Fruit fly (Drosophila melanogaster): ENCODE measurements around the gene CG14204.
A peak's percentile ranks its signal among the peaks of the same experiment; 100 is the strongest.

The CG14204 gene

dm6 chrX:19613473-19613872 is 30.1 kb downstream of the CG14204 start (continued):
- peak; percentile 82 for TF ChIP-seq caup (GFP tag; optimal IDR thresholded peaks at IDR 0.05; ENCODE audit: severe bottlenecking)
- TF ChIP-seq CG33213 (GFP tag; optimal IDR thresholded peaks at IDR 0.05): peak; percentile 45
- peak; percentile 64 for TF ChIP-seq HHEX (GFP tag; optimal IDR thresholded peaks at IDR 0.05)
- peak; percentile 89 for TF ChIP-seq mirr (GFP tag; optimal IDR thresholded peaks at IDR 0.05)
- no peak for TF ChIP-seq trh (GFP tag; optimal IDR thresholded peaks at IDR 0.05)
- TF ChIP-seq CG17328 (GFP tag; IDR thresholded peaks at IDR 0.05): peak; percentile 58
- no peak for TF ChIP-seq emc (GFP tag; optimal IDR thresholded peaks at IDR 0.05)
- TF ChIP-seq zen (tag; optimal IDR thresholded peaks at IDR 0.05): no peak
- TF ChIP-seq CG13296 (GFP tag; optimal IDR thresholded peaks at IDR 0.05): peak; percentile 85
- no peak for TF ChIP-seq CG9215 (GFP tag; IDR thresholded peaks at IDR 0.05)
- no peak for TF ChIP-seq klu (GFP tag; IDR thresholded peaks at IDR 0.05)
- TF ChIP-seq CG43689 (GFP tag; IDR thresholded peaks at IDR 0.05): no peak
- TF ChIP-seq CG17186 (GFP tag; optimal IDR thresholded peaks at IDR 0.05): no peak
- no peak for TF ChIP-seq CG2120 (GFP tag; optimal IDR thresholded peaks at IDR 0.05)
- TF ChIP-seq cg (GFP tag; optimal IDR thresholded peaks at IDR 0.05): no peak
- no peak for TF ChIP-seq CG10959 (GFP tag; IDR thresholded peaks at IDR 0.05)
- no peak for TF ChIP-seq CG1647 (GFP tag; optimal IDR thresholded peaks at IDR 0.05)
- no peak for TF ChIP-seq CG10462 (GFP tag; optimal IDR thresholded peaks at IDR 0.05)
- TF ChIP-seq CG12299 (tag; optimal IDR thresholded peaks at IDR 0.05): peak; percentile 43
- peak; percentile 86 for TF ChIP-seq HLHmδ (GFP tag; optimal IDR thresholded peaks at IDR 0.05)
- TF ChIP-seq CG1602 (GFP tag; optimal IDR thresholded peaks at IDR 0.05): no peak
- peak; percentile 70 for TF ChIP-seq scrt (GFP tag; optimal IDR thresholded peaks at IDR 0.05)
- TF ChIP-seq tna (GFP tag; IDR thresholded peaks at IDR 0.05; ENCODE audit: partially characterized antibody): no peak
- TF ChIP-seq gcm2 (GFP tag; optimal IDR thresholded peaks at IDR 0.05): peak; percentile 16
- TF ChIP-seq CG17802 (tag; optimal IDR thresholded peaks at IDR 0.05): no peak
- TF ChIP-seq CG12942 (GFP tag; optimal IDR thresholded peaks at IDR 0.05): no peak
- peak; percentile 29 for TF ChIP-seq org-1 (GFP tag; optimal IDR thresholded peaks at IDR 0.05)
- peak; percentile 57 for TF ChIP-seq CG14710 (tag; optimal IDR thresholded peaks at IDR 0.05)
- peak; percentile 65; the same call in 1 of the 2 replicates for TF ChIP-seq vvl (GFP tag; IDR thresholded peaks at IDR 0.05)
- no peak for TF ChIP-seq CG6175 (GFP tag; IDR thresholded peaks at IDR 0.05)
- peak; percentile 15 for TF ChIP-seq CG12104 (GFP tag; optimal IDR thresholded peaks at IDR 0.05)
- peak; percentile 58 for TF ChIP-seq CG33557 (GFP tag; optimal IDR thresholded peaks at IDR 0.05)
- TF ChIP-seq CG11695 (GFP tag; IDR thresholded peaks at IDR 0.05): no peak
- TF ChIP-seq CG9609 (GFP tag; optimal IDR thresholded peaks at IDR 0.05): no peak
- no peak for TF ChIP-seq hth (optimal IDR thresholded peaks at IDR 0.05)
- no peak for TF ChIP-seq B-H1 (GFP tag; IDR thresholded peaks at IDR 0.05)
- TF ChIP-seq CG4360 (GFP tag; IDR thresholded peaks at IDR 0.05): no peak
- no peak for TF ChIP-seq CG42726 (GFP tag; IDR thresholded peaks at IDR 0.05; ENCODE audit: partially characterized antibody)
- peak; percentile 57 for TF ChIP-seq pb (GFP tag; optimal IDR thresholded peaks at IDR 0.05)
- peak; percentile 17 for TF ChIP-seq CG9437 (GFP tag; optimal IDR thresholded peaks at IDR 0.05)
- no peak for TF ChIP-seq ara (GFP tag; IDR thresholded peaks at IDR 0.05)
- peak; percentile 44 for TF ChIP-seq MESR4 (GFP tag; optimal IDR thresholded peaks at IDR 0.05)
- TF ChIP-seq so (GFP tag; IDR thresholded peaks at IDR 0.05): peak; percentile 51; the same call in 1 of the 3 replicates
- no peak for TF ChIP-seq Kr (GFP tag; optimal IDR thresholded peaks at IDR 0.05)
- no peak for TF ChIP-seq CG9932 (GFP tag; IDR thresholded peaks at IDR 0.05)
- TF ChIP-seq bsh (GFP tag; optimal IDR thresholded peaks at IDR 0.05): peak in 1 of 2 experiments; percentile 28
- TF ChIP-seq gem (tag; optimal IDR thresholded peaks at IDR 0.05): no peak
- no peak for TF ChIP-seq Usf (GFP tag; optimal IDR thresholded peaks at IDR 0.05)
- no peak for TF ChIP-seq Atf-2 (GFP tag; optimal IDR thresholded peaks at IDR 0.05)
- peak in 1 of 2 experiments; percentile 39 for TF ChIP-seq Pdp1 (GFP tag; optimal IDR thresholded peaks at IDR 0.05)
- peak; percentile 21 for TF ChIP-seq CG4424 (GFP tag; optimal IDR thresholded peaks at IDR 0.05)
- no peak for TF ChIP-seq HLH54F (GFP tag; optimal IDR thresholded peaks at IDR 0.05)
